Fruit fly (Drosophila melanogaster) whole organism: ENCODE results near the gene Tps1.

ENCODE experiments used
- CG8478 ChIP-seq: fragments of >200 bp; optimal IDR thresholded peaks from 2 replicates; lab custom pipeline; 2018; ENCODE audit warnings: inconsistent platforms
- Dll ChIP-seq: fragments of >200 bp; optimal IDR thresholded peaks from 2 replicates; lab custom pipeline; 2017
- EcR ChIP-seq, 2 experiments: fragments of >200 bp; optimal IDR thresholded peaks; 2 replicates each; lab custom pipeline; 2017; ENCODE audit warnings: missing biosample characterization in 2 of 2, missing genetic modification characterization in 2 of 2, missing genetic modification reagents in 2 of 2
- pan ChIP-seq: fragments of >200 bp; optimal IDR thresholded peaks from 2 replicates; lab custom pipeline; 2017

DNA sequence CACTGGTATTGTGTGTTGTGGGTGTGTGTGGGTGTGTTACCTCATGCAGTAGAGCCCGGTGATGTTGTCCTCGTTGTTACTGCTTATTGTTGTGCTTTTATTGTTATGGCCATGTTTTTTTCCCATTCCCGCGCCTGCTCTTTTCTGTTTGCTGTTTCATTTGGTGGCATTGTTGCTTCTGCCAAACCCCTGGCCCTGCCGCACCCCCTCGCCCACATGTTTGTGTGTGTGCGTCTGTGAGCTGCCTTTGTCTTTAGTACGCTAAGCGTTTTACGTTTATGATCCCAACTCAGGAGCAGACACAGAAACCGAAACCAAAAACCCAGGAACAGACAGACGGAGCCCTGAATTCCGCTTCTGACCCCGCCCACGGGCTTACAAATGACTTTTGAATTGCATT lies 25.9 kb downstream of the Tps1 start:
- no peak for TF ChIP-seq CG8478
- no peak for TF ChIP-seq EcR (GFP tag; optimal IDR thresholded peaks at IDR 0.05; lab: Kevin White, UChicago)
- TF ChIP-seq Dll (lab: Kevin White, UChicago): no peak
- TF ChIP-seq pan (lab: Kevin White, UChicago): no peak
